Worm (Caenorhabditis elegans) whole organism, late embryonic: ENCODE measurements around the gene hpr-9.

Experiments used
- C08G9.2 ChIP-seq: sonication (generic microtip); optimal IDR thresholded peaks from 2 replicates; lab custom pipeline; 2016; ENCODE audit warnings: mild to moderate bottlenecking, missing genetic modification characterization, moderate library complexity, missing compliant biosample characterization
- F13H6.1 ChIP-seq: sonication (generic microtip); optimal IDR thresholded peaks from 2 replicates; lab custom pipeline; 2016; ENCODE audit warnings: missing genetic modification characterization, missing compliant biosample characterization
- Y22D7AL.16 ChIP-seq: sonication (generic microtip); optimal IDR thresholded peaks from 2 replicates; lab custom pipeline; 2016; ENCODE audit warnings: missing genetic modification characterization, missing compliant biosample characterization
- ceh-19 ChIP-seq: fragments of 200-800 bp; sonication (Bioruptor generic); optimal IDR thresholded peaks from 2 replicates; lab custom pipeline; 2018; ENCODE audit warnings: mild to moderate bottlenecking, missing genetic modification characterization, missing compliant biosample characterization
- ceh-22 ChIP-seq: sonication (generic microtip); optimal IDR thresholded peaks from 2 replicates; lab custom pipeline; 2017; ENCODE audit warnings: missing biosample characterization, missing genetic modification characterization
- ceh-31 ChIP-seq: sonication (generic microtip); optimal IDR thresholded peaks from 2 replicates; lab custom pipeline; 2016; ENCODE audit warnings: missing genetic modification characterization, missing compliant biosample characterization
- ceh-34 ChIP-seq: sonication (generic microtip); optimal IDR thresholded peaks from 2 replicates; lab custom pipeline; 2016; ENCODE audit warnings: mild to moderate bottlenecking, missing genetic modification characterization, missing compliant biosample characterization
- ceh-48 ChIP-seq: sonication (generic microtip); optimal IDR thresholded peaks from 2 replicates; lab custom pipeline; 2016; ENCODE audit warnings: missing genetic modification characterization, inconsistent platforms, missing compliant biosample characterization
- ceh-6 ChIP-seq: fragments of 200-800 bp; sonication (Bioruptor generic); optimal IDR thresholded peaks from 2 replicates; lab custom pipeline; 2018; ENCODE audit warnings: mild to moderate bottlenecking, missing genetic modification characterization, missing compliant biosample characterization
- ceh-9 ChIP-seq: sonication (generic microtip); optimal IDR thresholded peaks from 2 replicates; lab custom pipeline; 2016; ENCODE audit warnings: mild to moderate bottlenecking, missing genetic modification characterization, inconsistent platforms, missing compliant biosample characterization
- dmd-4 ChIP-seq: sonication (generic microtip); optimal IDR thresholded peaks from 2 replicates; lab custom pipeline; 2016; ENCODE audit warnings: borderline replicate concordance, missing genetic modification characterization, missing compliant biosample characterization
- dve-1 ChIP-seq: sonication (generic microtip); optimal IDR thresholded peaks from 2 replicates; lab custom pipeline; 2017; ENCODE audit warnings: antibody characterized with exemption, mild to moderate bottlenecking, missing genetic modification characterization, missing compliant biosample characterization
- ets-4 ChIP-seq: sonication (generic microtip); optimal IDR thresholded peaks from 2 replicates; lab custom pipeline; 2016; ENCODE audit warnings: missing genetic modification characterization, missing compliant biosample characterization
- eyg-1 ChIP-seq: sonication (generic microtip); optimal IDR thresholded peaks from 2 replicates; lab custom pipeline; 2016; ENCODE audit warnings: missing genotype, missing genetic modification characterization, missing compliant biosample characterization
- fkh-6 ChIP-seq: sonication (generic microtip); optimal IDR thresholded peaks from 2 replicates; lab custom pipeline; 2016; ENCODE audit warnings: missing genetic modification characterization, missing compliant biosample characterization
- hlh-15 ChIP-seq: sonication (generic microtip); optimal IDR thresholded peaks from 2 replicates; lab custom pipeline; 2016; ENCODE audit warnings: missing genetic modification characterization, missing compliant biosample characterization
- hlh-30 ChIP-seq: sonication (generic microtip); optimal IDR thresholded peaks from 2 replicates; lab custom pipeline; 2017; ENCODE audit warnings: antibody characterized with exemption, missing genetic modification characterization, missing compliant biosample characterization; ENCODE audit not compliant: insufficient read depth
- nfya-1 ChIP-seq: sonication (generic microtip); optimal IDR thresholded peaks from 2 replicates; lab custom pipeline; 2017; ENCODE audit warnings: missing genetic modification characterization, mild to moderate bottlenecking, missing compliant biosample characterization, antibody characterized with exemption, moderate library complexity
- pag-3 ChIP-seq: sonication (generic microtip); optimal IDR thresholded peaks from 2 replicates; lab custom pipeline; 2016; ENCODE audit warnings: missing compliant biosample characterization, missing genetic modification characterization, borderline replicate concordance
- pat-9 ChIP-seq: fragments of 200-800 bp; sonication (Bioruptor generic); optimal IDR thresholded peaks from 2 replicates; lab custom pipeline; 2018; ENCODE audit warnings: mild to moderate bottlenecking, missing genetic modification characterization, moderate library complexity, missing compliant biosample characterization
- pax-1 ChIP-seq: fragments of 150-350 bp; optimal IDR thresholded peaks from 2 replicates; lab custom pipeline; 2014; ENCODE audit warnings: missing biosample characterization, missing genetic modification characterization
- pha-2 ChIP-seq: sonication (generic microtip); optimal IDR thresholded peaks from 2 replicates; lab custom pipeline; 2017; ENCODE audit warnings: mild to moderate bottlenecking, missing genetic modification characterization, missing compliant biosample characterization
- ref-2 ChIP-seq: sonication (generic microtip); optimal IDR thresholded peaks from 2 replicates; lab custom pipeline; 2016; ENCODE audit warnings: missing genetic modification characterization, missing compliant biosample characterization
- sdc-2 ChIP-seq: sonication (generic microtip); optimal IDR thresholded peaks from 2 replicates; lab custom pipeline; 2016; ENCODE audit warnings: missing genotype, missing genetic modification characterization, missing compliant biosample characterization
- sox-2 ChIP-seq: fragments of 200-800 bp; sonication (Bioruptor generic); IDR thresholded peaks from 2 replicates; pipeline ENCODE4 v1.3.6; 2022; ENCODE audit warnings: missing genetic modification reagents, missing genetic modification characterization, missing compliant biosample characterization
- tbx-2 ChIP-seq: sonication (generic microtip); optimal IDR thresholded peaks from 2 replicates; lab custom pipeline; 2016; ENCODE audit warnings: missing genetic modification characterization, missing compliant biosample characterization
- ttx-3 ChIP-seq: sonication (generic microtip); optimal IDR thresholded peaks from 2 replicates; lab custom pipeline; 2016; ENCODE audit warnings: missing genetic modification reagents, missing genetic modification characterization, missing compliant biosample characterization
- unc-42 ChIP-seq: sonication (generic microtip); optimal IDR thresholded peaks from 2 replicates; lab custom pipeline; 2016; ENCODE audit warnings: missing genotype, missing genetic modification characterization, missing compliant biosample characterization
- unc-55 ChIP-seq: sonication (generic microtip); optimal IDR thresholded peaks from 2 replicates; lab custom pipeline; 2017; ENCODE audit warnings: missing biosample characterization, missing genetic modification reagents, missing genetic modification characterization
- unc-86 ChIP-seq: sonication (generic microtip); optimal IDR thresholded peaks from 2 replicates; lab custom pipeline; 2016; ENCODE audit warnings: missing genetic modification characterization, missing compliant biosample characterization
- zip-5 ChIP-seq: sonication (generic microtip); optimal IDR thresholded peaks from 2 replicates; lab custom pipeline; 2016; ENCODE audit warnings: missing genetic modification characterization, missing compliant biosample characterization
- ztf-16 ChIP-seq: sonication (generic microtip); optimal IDR thresholded peaks from 2 replicates; lab custom pipeline; 2017; ENCODE audit warnings: missing genetic modification characterization, missing compliant biosample characterization

The hpr-9 gene

DNA sequence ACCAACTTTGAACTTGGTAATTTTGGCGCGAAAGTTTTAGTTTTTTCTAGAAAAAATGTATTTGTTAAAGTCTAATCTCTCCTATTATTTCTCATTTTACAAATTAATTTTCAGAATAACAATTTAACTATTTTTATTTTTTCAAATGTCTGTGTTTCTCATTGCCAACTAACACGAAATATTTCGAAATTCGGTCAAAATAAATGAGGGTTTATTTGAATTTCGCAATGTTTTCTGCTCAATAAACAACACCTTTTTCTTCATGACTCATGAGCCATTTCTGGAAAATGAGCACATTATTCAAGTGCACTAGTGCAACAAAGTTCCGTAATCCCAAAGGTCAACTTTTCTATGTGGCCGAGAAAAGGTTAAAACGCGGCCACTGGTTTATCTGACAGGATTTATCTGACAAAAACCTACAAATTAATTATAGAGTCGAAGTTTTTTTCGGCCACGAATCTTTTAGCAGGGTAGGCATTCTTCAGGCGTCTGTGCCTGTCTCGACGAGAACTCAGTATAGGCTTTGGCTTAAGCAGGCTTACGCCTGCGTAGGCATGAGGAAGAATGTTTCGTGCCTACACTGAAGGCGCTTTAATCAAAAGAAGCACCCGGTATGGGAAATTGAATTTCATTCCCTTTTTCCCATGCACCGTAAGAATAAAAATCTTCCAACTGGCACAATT lies 17.1 kb downstream of the hpr-9 start, which contains the start of gene Y39A1A.27:
TSS of gene Y39A1A.27 (plus strand) at position 633 of the 683 bp plus-strand sequence.
- TF ChIP-seq zip-5 (no peak), ceh-19 (no peak), ztf-16 (tag; lab: Kevin White, UChicago) (no peak), pat-9 (tag; lab: Kevin White, UChicago) (no peak), hlh-30 (tag; lab: Kevin White, UChicago) (no peak), fkh-6 (tag; lab: Kevin White, UChicago) (no peak), ceh-34 (tag; lab: Kevin White, UChicago) (no peak)

DNA sequence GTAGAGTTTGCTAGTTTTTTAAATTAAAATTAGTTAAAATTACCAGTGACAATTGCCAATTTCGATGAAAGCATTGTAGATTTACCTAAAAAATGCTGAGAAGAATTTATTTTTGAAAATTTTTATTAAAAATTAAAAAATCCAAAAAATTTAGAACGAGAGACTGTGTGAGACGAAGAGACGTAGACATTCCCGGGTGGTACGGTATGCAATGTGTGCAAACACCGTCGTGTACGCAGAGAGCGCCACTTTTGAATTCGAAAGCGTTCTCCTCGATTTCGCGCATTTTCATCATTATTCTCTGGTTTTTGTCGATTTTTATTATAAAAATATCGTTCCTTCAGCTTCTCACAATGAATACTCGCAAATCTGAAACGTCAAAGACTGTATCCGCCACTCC lies 21.4 kb downstream of the hpr-9 start, which contains the start of the genes dhs-11 and orc-1:
TSS of gene dhs-11 (minus strand) at position 85 of the 400 bp plus-strand sequence.
TSS of gene orc-1 (plus strand) at position 349 of the 400 bp plus-strand sequence.
- TF ChIP-seq fkh-6 (tag; lab: Kevin White, UChicago) (no peak), nfya-1 (tag; lab: Kevin White, UChicago) (peak; percentile 22)
- TF ChIP-seq, all 69 proteins: peak for 1

DNA sequence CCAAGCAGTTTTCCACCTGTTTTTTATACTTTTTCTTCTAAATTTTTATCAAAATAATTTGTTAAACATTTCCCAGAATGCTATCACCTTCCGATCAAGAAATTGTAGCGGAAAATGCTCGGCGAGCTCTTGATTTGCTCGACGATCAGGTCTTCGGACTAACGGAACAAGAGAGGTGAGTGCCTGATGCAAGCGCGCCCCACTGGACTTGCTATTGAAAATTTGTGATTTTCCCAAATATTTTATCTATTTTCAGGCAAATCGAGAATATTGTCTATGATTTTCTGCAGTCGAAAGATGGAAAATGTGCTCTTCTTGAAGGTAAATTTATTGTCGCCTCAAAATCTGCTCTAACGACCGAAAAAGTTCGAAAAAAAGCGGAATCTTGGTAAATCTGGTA lies 24.7 kb downstream of the hpr-9 start, which contains the start of gene orc-4:
TSS of gene orc-4 (plus strand) at position 77 of the 400 bp plus-strand sequence.
- TF ChIP-seq ttx-3: no peak
- no peak for TF ChIP-seq Y22D7AL.16
- TF ChIP-seq hlh-15: no peak
- no peak for TF ChIP-seq ceh-9 (tag; lab: Kevin White, UChicago)
- no peak for TF ChIP-seq ceh-34 (tag; lab: Kevin White, UChicago)
- no peak for TF ChIP-seq pha-2 (tag; lab: Kevin White, UChicago)
- no peak for TF ChIP-seq eyg-1 (tag; lab: Kevin White, UChicago)
- TF ChIP-seq, all 69 proteins: peak for 0

DNA sequence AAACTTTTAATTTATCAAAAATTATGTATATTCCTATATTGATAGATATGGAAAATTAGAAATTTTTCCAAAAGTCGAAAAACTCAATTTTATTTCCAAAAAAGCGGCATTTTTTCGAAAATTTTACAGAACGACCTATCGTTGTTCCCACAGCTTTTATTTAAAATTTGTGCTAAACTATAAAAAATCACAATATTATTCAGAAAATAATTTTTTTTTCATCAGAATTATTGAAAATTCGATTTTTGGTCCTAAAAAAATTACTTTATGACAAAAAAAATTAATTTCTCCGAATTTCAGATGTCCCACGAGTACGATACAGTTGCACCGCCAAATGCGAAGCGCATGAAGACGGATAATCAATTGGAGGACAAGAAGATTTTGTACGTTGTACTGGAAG lies 27.9 kb downstream of the hpr-9 start, which contains the start of gene emg-1:
TSS of gene emg-1 (plus strand) at position 301 of the 400 bp plus-strand sequence.
- no peak for TF ChIP-seq nfya-1 (tag; lab: Kevin White, UChicago)

DNA sequence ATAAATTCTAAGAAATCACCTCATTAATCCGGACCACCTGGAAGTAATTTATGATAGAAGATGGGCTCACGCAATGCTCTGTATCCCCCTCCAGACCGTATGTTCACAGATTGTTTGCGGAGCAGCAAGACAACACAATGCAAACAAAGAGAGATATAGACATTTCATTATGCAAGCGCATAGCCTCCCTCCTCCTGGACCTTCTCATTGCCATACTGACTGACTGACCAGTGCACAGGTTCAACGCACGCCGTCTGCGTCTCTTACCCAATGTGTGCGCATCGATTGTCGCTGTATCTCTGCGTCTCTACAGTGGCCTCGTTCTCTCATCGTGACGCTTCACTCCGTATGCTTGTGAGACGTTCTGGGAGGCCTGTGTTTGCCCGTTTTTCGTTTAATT lies 30.3 kb downstream of the hpr-9 start:
- TF ChIP-seq unc-55 (GFP tag; lab: Kevin White, UChicago) (peak; percentile 90), nfya-1 (tag; lab: Kevin White, UChicago) (peak; percentile 84), unc-42 (tag; lab: Kevin White, UChicago) (peak; percentile 14), zip-5 (no peak), F13H6.1 (tag; lab: Kevin White, UChicago) (no peak), ceh-31 (tag; lab: Kevin White, UChicago) (peak; percentile 67), ets-4 (tag; lab: Kevin White, UChicago) (peak; percentile 47), hlh-30 (tag; lab: Kevin White, UChicago) (peak; percentile 80), pax-1 (tag; lab: Kevin White, UChicago) (no peak), unc-86 (no peak), sox-2 (GFP tag; lab: Robert Waterston, UW) (peak; percentile 49), ztf-16 (tag; lab: Kevin White, UChicago) (peak; percentile 4), dmd-4 (tag; lab: Kevin White, UChicago) (no peak), pag-3 (tag; lab: Kevin White, UChicago) (no peak), ceh-6 (GFP tag; lab: Kevin White, UChicago) (no peak), sdc-2 (no peak), fkh-6 (tag; lab: Kevin White, UChicago) (no peak), C08G9.2 (tag; lab: Kevin White, UChicago) (peak; percentile 4), dve-1 (tag; lab: Kevin White, UChicago) (peak; percentile 12), tbx-2 (tag; lab: Kevin White, UChicago) (peak; percentile 75), ceh-22 (tag; lab: Kevin White, UChicago) (no peak), ceh-48 (peak; percentile 77), ref-2 (tag; lab: Kevin White, UChicago) (peak; percentile 50), ceh-19 (peak; percentile 16), ceh-34 (tag; lab: Kevin White, UChicago) (peak; percentile 57)
